Fruit fly (Drosophila melanogaster): ENCODE data around the gene CG9331.

CG9331 gene

dm6 chr2L:20799991-20800897, 22.4 kb upstream of the CG9331 start:
- TF ChIP-seq fd59A (GFP tag; optimal IDR thresholded peaks at IDR 0.05) (peak; percentile 96), Blimp-1 (GFP tag; optimal IDR thresholded peaks at IDR 0.05) (peak; percentile 90), Lpt (GFP tag; optimal IDR thresholded peaks at IDR 0.05) (peak; percentile 82), CG34406 (GFP tag; optimal IDR thresholded peaks at IDR 0.05) (peak; percentile 93), svp (GFP tag) (peak; percentile 99), OdsH (GFP tag; optimal IDR thresholded peaks at IDR 0.05) (peak; percentile 94), CG11902 (GFP tag; optimal IDR thresholded peaks at IDR 0.05) (peak; percentile 90), CG8319 (GFP tag; optimal IDR thresholded peaks at IDR 0.05) (peak; percentile 94), salr (GFP tag; optimal IDR thresholded peaks at IDR 0.05) (peak; percentile 82 to 97), eg (GFP tag; IDR thresholded peaks at IDR 0.05) (peak; percentile 78), CG9139 (GFP tag; optimal IDR thresholded peaks at IDR 0.05) (peak; percentile 95), CG6276 (GFP tag; optimal IDR thresholded peaks at IDR 0.05) (peak; percentile 71), spab (GFP tag; optimal IDR thresholded peaks at IDR 0.05) (peak; percentile 98), achi (GFP tag; optimal IDR thresholded peaks at IDR 0.05) (peak; percentile 93), CG15336 (GFP tag; IDR thresholded peaks at IDR 0.05) (peak; percentile 65), Gug (GFP tag; IDR thresholded peaks at IDR 0.05) (peak; percentile 61), CG8632 (GFP tag; optimal IDR thresholded peaks at IDR 0.05) (peak; percentile 93), fd85E (GFP tag; optimal IDR thresholded peaks at IDR 0.05) (peak; percentile 79), CG1621 (tag; optimal IDR thresholded peaks at IDR 0.05) (peak; percentile 97), Hr38 (GFP tag; optimal IDR thresholded peaks at IDR 0.05) (no peak), Hr39 (GFP tag; optimal IDR thresholded peaks at IDR 0.05) (peak; percentile 98), CG3032 (tag; optimal IDR thresholded peaks at IDR 0.05) (peak; percentile 97), Eip75B (GFP tag; optimal IDR thresholded peaks at IDR 0.05) (peak; percentile 97), CG6808 (GFP tag; optimal IDR thresholded peaks at IDR 0.05) (peak; percentile 97), Sox15 (GFP tag; optimal IDR thresholded peaks at IDR 0.05) (peak; percentile 91), Sox102F (GFP tag; optimal IDR thresholded peaks at IDR 0.05) (peak; percentile 98), Ets96B (tag; optimal IDR thresholded peaks at IDR 0.05) (peak; percentile 97), Eip78C (GFP tag) (peak; percentile 99), ss (GFP tag; optimal IDR thresholded peaks at IDR 0.05) (peak; percentile 96 to 98), topi (GFP tag; optimal IDR thresholded peaks at IDR 0.05) (peak; percentile 97), CG6854 (GFP tag; optimal IDR thresholded peaks at IDR 0.05) (peak; percentile 91), cyc (GFP tag; optimal IDR thresholded peaks at IDR 0.05) (peak; percentile 98), dac (GFP tag; optimal IDR thresholded peaks at IDR 0.05) (peak; percentile 38), vri (GFP tag; optimal IDR thresholded peaks at IDR 0.05) (peak; percentile 97), CG8119 (GFP tag; IDR thresholded peaks at IDR 0.05) (peak; percentile 77), acj6 (GFP tag; optimal IDR thresholded peaks at IDR 0.05) (peak; percentile 96), Met (GFP tag; optimal IDR thresholded peaks at IDR 0.05) (peak; percentile 99), CG11294 (GFP tag; IDR thresholded peaks at IDR 0.05) (no peak; the same call in 1 of the 2 replicates), dsx (GFP tag; optimal IDR thresholded peaks at IDR 0.05; ENCODE audit: poor library complexity, severe bottlenecking) (peak; percentile 96), Hr4 (GFP tag; optimal IDR thresholded peaks at IDR 0.05) (peak; percentile 81), Smox (GFP tag; optimal IDR thresholded peaks at IDR 0.05) (peak; percentile 97), Sox14 (GFP tag; optimal IDR thresholded peaks at IDR 0.05) (peak; percentile 97), CG31627 (GFP tag; optimal IDR thresholded peaks at IDR 0.05) (peak; percentile 98), CG11762 (GFP tag; optimal IDR thresholded peaks at IDR 0.05; ENCODE audit: insufficient read depth) (peak; percentile 92), CG4318 (GFP tag; optimal IDR thresholded peaks at IDR 0.05) (peak; percentile 50), lz (GFP tag; optimal IDR thresholded peaks at IDR 0.05) (peak; percentile 97), CG10631 (GFP tag; optimal IDR thresholded peaks at IDR 0.05) (peak; percentile 95), CG32006 (GFP tag; optimal IDR thresholded peaks at IDR 0.05) (peak; percentile 79), CG6792 (GFP tag; optimal IDR thresholded peaks at IDR 0.05) (peak; percentile 95), fkh (GFP tag; optimal IDR thresholded peaks at IDR 0.05) (peak; percentile 61)
